Fruit fly (Drosophila melanogaster) whole organism, prepupa: Measurements from ENCODE around the gene Acp29AB.

Source experiments
- CG10631 ChIP-seq: fragments of 200-800 bp; sonication (Bioruptor generic); optimal IDR thresholded peaks from 2 replicates; lab custom pipeline; 2016; ENCODE audit warnings: missing biosample characterization, missing genetic modification characterization
- CG10669 ChIP-seq: fragments of 200-800 bp; sonication (Bioruptor generic); optimal IDR thresholded peaks from 3 replicates; lab custom pipeline; 2018; ENCODE audit warnings: missing biosample characterization, mild to moderate bottlenecking, missing genetic modification characterization, moderate library complexity
- CG11294 ChIP-seq: fragments of 200-800 bp; sonication (Bioruptor generic); IDR thresholded peaks from 2 replicates; pipeline ENCODE4 v1.3.6; 2022; ENCODE audit warnings: missing biosample characterization, missing genetic modification characterization
- CG11762 ChIP-seq: fragments of 200-800 bp; sonication (Bioruptor generic); optimal IDR thresholded peaks from 3 replicates; lab custom pipeline; 2016; ENCODE audit warnings: missing biosample characterization, missing genetic modification characterization; ENCODE audit not compliant: insufficient read depth
- CG15336 ChIP-seq: fragments of 200-800 bp; sonication (Bioruptor generic); IDR thresholded peaks from 2 replicates; pipeline ENCODE4 v1.3.6; 2022; ENCODE audit warnings: missing biosample characterization, missing genetic modification characterization
- CG3032 ChIP-seq: fragments of 200-800 bp; optimal IDR thresholded peaks from 2 replicates; lab custom pipeline; 2019; ENCODE audit warnings: missing biosample characterization, mild to moderate bottlenecking, missing genetic modification characterization, moderate library complexity
- CG31627 ChIP-seq: fragments of 200-800 bp; sonication (Bioruptor generic); optimal IDR thresholded peaks from 3 replicates; lab custom pipeline; 2016; ENCODE audit warnings: missing biosample characterization, missing genetic modification characterization
- CG3919 ChIP-seq: fragments of 200-800 bp; sonication (Bioruptor generic); optimal IDR thresholded peaks from 3 replicates; lab custom pipeline; 2016; ENCODE audit warnings: missing biosample characterization, missing genetic modification characterization
- CG6276 ChIP-seq: fragments of 200-800 bp; sonication (Bioruptor generic); optimal IDR thresholded peaks from 2 replicates; lab custom pipeline; 2017; ENCODE audit warnings: missing biosample characterization, mild to moderate bottlenecking, missing genetic modification characterization
- CG6808 ChIP-seq: fragments of 200-800 bp; sonication (Bioruptor generic); optimal IDR thresholded peaks from 3 replicates; lab custom pipeline; 2017; ENCODE audit warnings: missing biosample characterization, missing genetic modification characterization, mild to moderate bottlenecking, moderate library complexity, missing genetic modification reagents
- CG8319 ChIP-seq: fragments of 200-800 bp; sonication (Bioruptor generic); optimal IDR thresholded peaks from 3 replicates; lab custom pipeline; 2016; ENCODE audit warnings: missing biosample characterization, missing genetic modification characterization
- CG8632 ChIP-seq: fragments of 200-800 bp; sonication (Bioruptor generic); optimal IDR thresholded peaks from 3 replicates; lab custom pipeline; 2016; ENCODE audit warnings: missing biosample characterization, missing genetic modification characterization
- CG9139 ChIP-seq: fragments of 200-800 bp; sonication (Bioruptor generic); optimal IDR thresholded peaks from 3 replicates; lab custom pipeline; 2017; ENCODE audit warnings: missing biosample characterization, mild to moderate bottlenecking, missing genetic modification characterization
- Eip78C ChIP-seq: fragments of 200-800 bp; sonication (Bioruptor generic); peaks from one replicate; lab custom pipeline; 2016; ENCODE audit warnings: missing biosample characterization, missing genetic modification characterization
- Eip93F ChIP-seq: fragments of 200-800 bp; sonication (Bioruptor generic); optimal IDR thresholded peaks from 2 replicates; lab custom pipeline; 2016; ENCODE audit warnings: missing biosample characterization, mild to moderate bottlenecking, missing genetic modification characterization
- Hr38 ChIP-seq: sonication (Bioruptor generic); optimal IDR thresholded peaks from 2 replicates; lab custom pipeline; 2016; ENCODE audit warnings: missing biosample characterization, missing genetic modification characterization
- Lpt ChIP-seq: fragments of 200-800 bp; sonication (Bioruptor generic); optimal IDR thresholded peaks from 3 replicates; lab custom pipeline; 2016; ENCODE audit warnings: missing biosample characterization, missing genetic modification characterization
- OdsH ChIP-seq: fragments of 200-800 bp; sonication (Bioruptor generic); optimal IDR thresholded peaks from 3 replicates; lab custom pipeline; 2016; ENCODE audit warnings: missing biosample characterization, missing genetic modification characterization
- Sox102F ChIP-seq: fragments of 200-800 bp; sonication (Bioruptor generic); optimal IDR thresholded peaks from 2 replicates; lab custom pipeline; 2016; ENCODE audit warnings: missing biosample characterization, mild to moderate bottlenecking, missing genetic modification characterization
- Sox14 ChIP-seq: fragments of 200-800 bp; sonication (Bioruptor generic); optimal IDR thresholded peaks from 3 replicates; lab custom pipeline; 2016; ENCODE audit warnings: missing biosample characterization, missing genetic modification characterization
- Sox15 ChIP-seq: fragments of 200-800 bp; sonication (Bioruptor generic); optimal IDR thresholded peaks from 3 replicates; lab custom pipeline; 2016; ENCODE audit warnings: missing biosample characterization, missing genetic modification characterization
- acj6 ChIP-seq: fragments of 200-800 bp; sonication (Bioruptor generic); optimal IDR thresholded peaks from 3 replicates; lab custom pipeline; 2016; ENCODE audit warnings: missing biosample characterization, missing genetic modification characterization
- cyc ChIP-seq: fragments of 200-800 bp; sonication (Bioruptor generic); optimal IDR thresholded peaks from 3 replicates; lab custom pipeline; 2016; ENCODE audit warnings: missing biosample characterization, missing genetic modification characterization
- dsx ChIP-seq: fragments of 200-800 bp; optimal IDR thresholded peaks from 3 replicates; lab custom pipeline; 2019; ENCODE audit warnings: missing biosample characterization, mild to moderate bottlenecking, missing genetic modification characterization, moderate library complexity; ENCODE audit not compliant: poor library complexity, severe bottlenecking
- eg ChIP-seq: fragments of 200-800 bp; sonication (Bioruptor generic); IDR thresholded peaks from 3 replicates; pipeline ENCODE4 v1.3.6; 2022; ENCODE audit warnings: missing biosample characterization, missing genetic modification characterization
- esn ChIP-seq: fragments of 200-800 bp; sonication (Bioruptor generic); optimal IDR thresholded peaks from 2 replicates; lab custom pipeline; 2016; ENCODE audit warnings: missing biosample characterization, mild to moderate bottlenecking, missing genetic modification characterization, moderate library complexity
- net ChIP-seq: fragments of 200-800 bp; sonication (Bioruptor generic); optimal IDR thresholded peaks from 3 replicates; lab custom pipeline; 2016; ENCODE audit warnings: missing biosample characterization, missing genetic modification characterization
- salr ChIP-seq, 2 experiments: fragments of 200-800 bp; sonication (Bioruptor generic); optimal IDR thresholded peaks; 3 replicates each; lab custom pipeline; 2016 to 2018; ENCODE audit warnings: missing biosample characterization in 2 of 2, missing genetic modification characterization in 2 of 2, mild to moderate bottlenecking in 1 of 2
- svp ChIP-seq: fragments of 200-800 bp; sonication (Bioruptor generic); peaks from one replicate; lab custom pipeline; 2016; ENCODE audit warnings: missing biosample characterization, missing genetic modification characterization
- vri ChIP-seq: fragments of 200-800 bp; sonication (Bioruptor generic); optimal IDR thresholded peaks from 3 replicates; lab custom pipeline; 2016; ENCODE audit warnings: missing biosample characterization, mild to moderate bottlenecking, missing genetic modification characterization

The Acp29AB gene

dm6 chr2L:8433512-8433911 lies 40.5 kb upstream of the Acp29AB start, which contains the start of gene grk:
TSS of gene grk (minus strand) at chr2L:8433598.
- TF ChIP-seq salr (GFP tag; optimal IDR thresholded peaks at IDR 0.05; lab: Kevin White, UChicago) (no peak), eg (GFP tag; lab: Robert Waterston, UW) (no peak), Sox15 (no peak), CG10631 (GFP tag; lab: Kevin White, UChicago) (no peak), CG3032 (no peak), acj6 (GFP tag; lab: Kevin White, UChicago) (no peak), CG6276 (GFP tag; lab: Kevin White, UChicago) (no peak), Sox102F (GFP tag; lab: Kevin White, UChicago) (no peak), CG11762 (GFP tag; lab: Kevin White, UChicago) (no peak), CG8319 (GFP tag; lab: Kevin White, UChicago) (no peak), cyc (GFP tag; lab: Kevin White, UChicago) (no peak), dsx (no peak), CG3919 (GFP tag; lab: Kevin White, UChicago) (no peak), OdsH (GFP tag; lab: Kevin White, UChicago) (no peak), net (GFP tag; lab: Kevin White, UChicago) (no peak), Hr38 (GFP tag; lab: Kevin White, UChicago) (no peak)
- TF ChIP-seq, all 60 proteins: peak for 0

dm6 chr2L:8432130-8432529 lies 39.1 kb upstream of the Acp29AB start:
- TF ChIP-seq CG11294 (GFP tag; lab: Robert Waterston, UW) (no peak), CG31627 (GFP tag; lab: Kevin White, UChicago) (no peak), CG6808 (GFP tag; lab: Kevin White, UChicago) (no peak)
- TF ChIP-seq, all 60 proteins: peak for 0

dm6 chr2L:8426801-8427200 lies 33.8 kb upstream of the Acp29AB start:
- TF ChIP-seq Sox14 (GFP tag; lab: Kevin White, UChicago) (no peak), vri (GFP tag; lab: Kevin White, UChicago) (no peak), esn (GFP tag; lab: Kevin White, UChicago) (no peak), Lpt (GFP tag; lab: Kevin White, UChicago) (no peak), dsx (no peak), Eip93F (GFP tag; lab: Kevin White, UChicago) (no peak), CG8632 (GFP tag; lab: Kevin White, UChicago) (no peak), svp (GFP tag; lab: Kevin White, UChicago) (peak; percentile 74)

dm6 chr2L:8425962-8426759 lies 33.1 kb upstream of the Acp29AB start:
- peak; percentile 57 for TF ChIP-seq Eip78C (GFP tag; lab: Kevin White, UChicago)
- TF ChIP-seq vri (GFP tag; lab: Kevin White, UChicago), result peak; percentile 42
- peak; percentile 72 for TF ChIP-seq Eip93F (GFP tag; lab: Kevin White, UChicago)
- TF ChIP-seq CG9139 (GFP tag; lab: Kevin White, UChicago), result no peak
- TF ChIP-seq CG8319 (GFP tag; lab: Kevin White, UChicago), result no peak
- peak; percentile 5 for TF ChIP-seq esn (GFP tag; lab: Kevin White, UChicago)
- TF ChIP-seq svp (GFP tag; lab: Kevin White, UChicago), result peak; percentile 85
- 0 out of 2 replicates have a peak, but pooled peaks have one; percentile 9 for TF ChIP-seq CG15336 (GFP tag; lab: Robert Waterston, UW)

- TF ChIP-seq CG10669 (no peak), vri (GFP tag; lab: Kevin White, UChicago) (peak; percentile 68)
Measured at dm6 chr2L:8425212-8425611, 32.2 kb upstream of the Acp29AB start.
